Fruit fly (Drosophila melanogaster) whole organism, embryonic: ENCODE results near the gene CG31650.

Source experiments
- Ada2b ChIP-seq: fragments of 200-800 bp; sonication (Bioruptor generic); IDR thresholded peaks from 2 replicates; pipeline ENCODE4 v1.3.6; 2022; ENCODE audit warnings: missing biosample characterization, missing genetic modification characterization
- B-H2 ChIP-seq: fragments of 200-800 bp; sonication (Bioruptor generic); optimal IDR thresholded peaks from 2 replicates; lab custom pipeline; 2018; ENCODE audit warnings: missing biosample characterization, mild to moderate bottlenecking, missing genetic modification characterization
- Bgb ChIP-seq: fragments of 200-800 bp; sonication (Bioruptor generic); IDR thresholded peaks from 2 replicates; pipeline ENCODE4 v1.3.6; 2022; ENCODE audit warnings: missing biosample characterization, missing genetic modification characterization; ENCODE audit not compliant: partially characterized antibody
- CG11504 ChIP-seq: fragments of 200-800 bp; sonication (Bioruptor generic); optimal IDR thresholded peaks from 3 replicates; lab custom pipeline; 2019; ENCODE audit warnings: missing biosample characterization, mild to moderate bottlenecking, missing genetic modification characterization, moderate library complexity
- CG11560 ChIP-seq: fragments of 200-800 bp; sonication (Bioruptor generic); IDR thresholded peaks from 3 replicates; pipeline ENCODE4 v1.3.6; 2022; ENCODE audit warnings: missing biosample characterization, missing genetic modification characterization
- CG11695 ChIP-seq: fragments of 200-800 bp; sonication (Bioruptor generic); IDR thresholded peaks from 3 replicates; pipeline ENCODE4 v1.3.6; 2022; ENCODE audit warnings: missing biosample characterization, missing genetic modification characterization
- CG11723 ChIP-seq: fragments of 200-800 bp; sonication (Bioruptor generic); optimal IDR thresholded peaks from 2 replicates; lab custom pipeline; 2017; ENCODE audit warnings: missing biosample characterization, mild to moderate bottlenecking, missing genetic modification characterization
- CG12155 ChIP-seq: fragments of 200-800 bp; sonication (Bioruptor generic); optimal IDR thresholded peaks from 3 replicates; lab custom pipeline; 2016; ENCODE audit warnings: missing biosample characterization, missing genetic modification characterization
- CG12299 ChIP-seq: fragments of 200-800 bp; sonication (Bioruptor generic); optimal IDR thresholded peaks from 2 replicates; lab custom pipeline; 2018; ENCODE audit warnings: missing biosample characterization, mild to moderate bottlenecking, missing genetic modification characterization
- CG13624 ChIP-seq: fragments of 200-800 bp; sonication (Bioruptor generic); optimal IDR thresholded peaks from 2 replicates; lab custom pipeline; 2016; ENCODE audit warnings: missing biosample characterization, missing genetic modification characterization
- CG14014 ChIP-seq: fragments of 200-800 bp; sonication (Bioruptor generic); IDR thresholded peaks from 2 replicates; pipeline ENCODE4 v1.3.6; 2022; ENCODE audit warnings: missing biosample characterization, missing genetic modification characterization
- CG14441 ChIP-seq: fragments of 200-800 bp; sonication (Bioruptor generic); IDR thresholded peaks from 2 replicates; pipeline ENCODE4 v1.3.6; 2022; ENCODE audit warnings: missing biosample characterization, missing genetic modification characterization
- CG14965 ChIP-seq: fragments of 200-800 bp; sonication (Bioruptor generic); optimal IDR thresholded peaks from 2 replicates; lab custom pipeline; 2016; ENCODE audit warnings: missing biosample characterization, missing genetic modification characterization, borderline replicate concordance
- CG15269 ChIP-seq: fragments of 200-800 bp; sonication (Bioruptor generic); optimal IDR thresholded peaks from 2 replicates; lab custom pipeline; 2018; ENCODE audit warnings: missing biosample characterization, mild to moderate bottlenecking, missing genetic modification characterization, moderate library complexity
- CG17612 ChIP-seq: fragments of 200-800 bp; sonication (Bioruptor generic); IDR thresholded peaks from 2 replicates; pipeline ENCODE4 v1.3.6; 2022; ENCODE audit warnings: missing biosample characterization, missing genetic modification characterization
- CG2120 ChIP-seq: fragments of 200-800 bp; sonication (Bioruptor generic); optimal IDR thresholded peaks from 3 replicates; lab custom pipeline; 2016; ENCODE audit warnings: missing biosample characterization, missing genetic modification characterization
- CG2712 ChIP-seq: fragments of 200-800 bp; optimal IDR thresholded peaks from 3 replicates; lab custom pipeline; 2019; ENCODE audit warnings: missing biosample characterization, mild to moderate bottlenecking, missing genetic modification characterization, moderate library complexity
- CG33557 ChIP-seq: fragments of 200-800 bp; sonication (Bioruptor generic); optimal IDR thresholded peaks from 2 replicates; lab custom pipeline; 2019; ENCODE audit warnings: missing biosample characterization, mild to moderate bottlenecking, missing genetic modification characterization, moderate library complexity
- CG3407 ChIP-seq: fragments of 200-800 bp; sonication (Bioruptor generic); optimal IDR thresholded peaks from 2 replicates; lab custom pipeline; 2018; ENCODE audit warnings: missing biosample characterization, mild to moderate bottlenecking, missing genetic modification characterization
- CG8089 ChIP-seq: fragments of 200-800 bp; sonication (Bioruptor generic); optimal IDR thresholded peaks from 3 replicates; lab custom pipeline; 2016; ENCODE audit warnings: missing biosample characterization, missing genetic modification characterization
- Deaf1 ChIP-seq: fragments of 200-800 bp; optimal IDR thresholded peaks from 3 replicates; lab custom pipeline; 2019; ENCODE audit warnings: missing biosample characterization, mild to moderate bottlenecking, missing genetic modification characterization, moderate library complexity
- Dip2 ChIP-seq: fragments of 200-800 bp; sonication (Bioruptor generic); IDR thresholded peaks from 2 replicates; pipeline ENCODE4 v1.3.6; 2022; ENCODE audit warnings: missing biosample characterization, missing genetic modification characterization
- E2f1 ChIP-seq: fragments of 200-800 bp; sonication (Bioruptor generic); IDR thresholded peaks from 2 replicates; pipeline ENCODE4 v1.3.6; 2022; ENCODE audit warnings: missing biosample characterization, missing genetic modification characterization
- HLHmδ ChIP-seq: fragments of 200-800 bp; sonication (Bioruptor generic); optimal IDR thresholded peaks from 2 replicates; lab custom pipeline; 2018; ENCODE audit warnings: missing biosample characterization, mild to moderate bottlenecking, missing genetic modification characterization, moderate library complexity
- Hmr ChIP-seq: fragments of 200-800 bp; sonication (Bioruptor generic); optimal IDR thresholded peaks from 3 replicates; lab custom pipeline; 2017; ENCODE audit warnings: mild to moderate bottlenecking, missing biosample characterization, missing genetic modification reagents, missing genetic modification characterization
- Hr78 ChIP-seq, 2 experiments: fragments of 200-800 bp in 1 of 2; fragments of >200 bp in 1 of 2; sonication (Bioruptor generic) in 1 of 2; optimal IDR thresholded peaks; 2 replicates each; lab custom pipeline; 2017 to 2019; ENCODE audit warnings: missing biosample characterization in 2 of 2, missing genetic modification characterization in 2 of 2, mild to moderate bottlenecking in 1 of 2, moderate library complexity in 1 of 2
- MTF-1 ChIP-seq: fragments of 200-800 bp; sonication (Bioruptor generic); optimal IDR thresholded peaks from 2 replicates; lab custom pipeline; 2018; ENCODE audit warnings: missing biosample characterization, mild to moderate bottlenecking, missing genetic modification characterization, borderline replicate concordance
- NC2β ChIP-seq: fragments of 200-800 bp; sonication (Bioruptor generic); optimal IDR thresholded peaks from 2 replicates; lab custom pipeline; 2016; ENCODE audit warnings: missing biosample characterization, missing genetic modification characterization
- NfI ChIP-seq: fragments of 200-800 bp; sonication (Bioruptor generic); optimal IDR thresholded peaks from 3 replicates; lab custom pipeline; 2018; ENCODE audit warnings: missing biosample characterization, mild to moderate bottlenecking, missing genetic modification characterization, moderate library complexity
- PHDP ChIP-seq: fragments of 200-800 bp; sonication (Bioruptor generic); optimal IDR thresholded peaks from 3 replicates; lab custom pipeline; 2018; ENCODE audit warnings: missing biosample characterization, mild to moderate bottlenecking, missing genetic modification characterization, moderate library complexity
- Ptx1 ChIP-seq: fragments of 200-800 bp; sonication (Bioruptor generic); IDR thresholded peaks from 2 replicates; pipeline ENCODE4 v1.3.6; 2022; ENCODE audit warnings: missing biosample characterization, missing genetic modification characterization
- cas ChIP-seq: fragments of 200-800 bp; sonication (Bioruptor generic); IDR thresholded peaks from 2 replicates; pipeline ENCODE4 v1.3.6; 2022; ENCODE audit warnings: missing biosample characterization, missing genetic modification characterization
- caup ChIP-seq: fragments of 200-800 bp; sonication (Bioruptor generic); optimal IDR thresholded peaks from 3 replicates; lab custom pipeline; 2017; ENCODE audit warnings: missing biosample characterization, mild to moderate bottlenecking, missing genetic modification characterization, moderate library complexity; ENCODE audit not compliant: severe bottlenecking
- chif ChIP-seq, 2 experiments: fragments of 200-800 bp; sonication (Bioruptor generic); optimal IDR thresholded peaks; 3 replicates each; lab custom pipeline; 2016; ENCODE audit warnings: missing biosample characterization in 2 of 2, missing genetic modification characterization in 2 of 2
- dan ChIP-seq: fragments of 200-800 bp; sonication (Bioruptor generic); IDR thresholded peaks from 2 replicates; pipeline ENCODE4 v1.3.6; 2022; ENCODE audit warnings: missing biosample characterization, missing genetic modification characterization
- danr ChIP-seq: fragments of 200-800 bp; sonication (Bioruptor generic); IDR thresholded peaks from 2 replicates; pipeline ENCODE4 v1.3.6; 2022; ENCODE audit warnings: missing biosample characterization, missing genetic modification characterization
- gcm ChIP-seq: fragments of 200-800 bp; sonication (Bioruptor generic); optimal IDR thresholded peaks from 2 replicates; lab custom pipeline; 2019; ENCODE audit warnings: missing biosample characterization, mild to moderate bottlenecking, missing genetic modification characterization, moderate library complexity
- hbn ChIP-seq: fragments of 200-800 bp; sonication (Bioruptor generic); IDR thresholded peaks from 2 replicates; pipeline ENCODE4 v1.3.6; 2022; ENCODE audit warnings: missing biosample characterization, missing genetic modification characterization; ENCODE audit not compliant: partially characterized antibody
- kay ChIP-seq: fragments of 200-800 bp; sonication (Bioruptor generic); optimal IDR thresholded peaks from 2 replicates; lab custom pipeline; 2016; ENCODE audit warnings: missing biosample characterization, missing genetic modification characterization
- lilli ChIP-seq: fragments of 200-800 bp; sonication (Bioruptor generic); optimal IDR thresholded peaks from 3 replicates; lab custom pipeline; 2016; ENCODE audit warnings: missing biosample characterization, missing genetic modification characterization
- lov ChIP-seq, 2 experiments: fragments of 200-800 bp in 1 of 2; fragments of >200 bp in 1 of 2; sonication (Bioruptor generic) in 1 of 2; IDR thresholded peaks in 1 of 2; optimal IDR thresholded peaks in 1 of 2; 2 replicates in 1 of 2; 3 replicates in 1 of 2; pipeline versions ENCODE4 v1.3.6 to Lab custom; 2017 to 2022; ENCODE audit warnings: missing biosample characterization in 1 of 2, missing genetic modification characterization in 1 of 2
- odd ChIP-seq: fragments of 200-800 bp; sonication (Bioruptor generic); optimal IDR thresholded peaks from 2 replicates; lab custom pipeline; 2017; ENCODE audit warnings: missing biosample characterization, mild to moderate bottlenecking, missing genetic modification characterization
- pho ChIP-seq: fragments of 200-800 bp; sonication (Bioruptor generic); optimal IDR thresholded peaks from 2 replicates; lab custom pipeline; 2016; ENCODE audit warnings: missing biosample characterization, missing genetic modification characterization
- phol ChIP-seq: fragments of 200-800 bp; sonication (Bioruptor generic); optimal IDR thresholded peaks from 3 replicates; lab custom pipeline; 2018; ENCODE audit warnings: missing biosample characterization, mild to moderate bottlenecking, missing genetic modification characterization, moderate library complexity
- run ChIP-seq: fragments of 200-800 bp; sonication (Bioruptor generic); optimal IDR thresholded peaks from 3 replicates; lab custom pipeline; 2018; ENCODE audit warnings: missing biosample characterization, mild to moderate bottlenecking, missing genetic modification characterization
- shn ChIP-seq: fragments of 200-800 bp; sonication (Bioruptor generic); optimal IDR thresholded peaks from 3 replicates; lab custom pipeline; 2016; ENCODE audit warnings: missing biosample characterization, missing genetic modification characterization
- slp2 ChIP-seq: fragments of 200-800 bp; sonication (Bioruptor generic); optimal IDR thresholded peaks from 2 replicates; lab custom pipeline; 2016; ENCODE audit warnings: missing biosample characterization, missing genetic modification characterization
- ssp ChIP-seq: fragments of 200-800 bp; sonication (Bioruptor generic); IDR thresholded peaks from 2 replicates; pipeline ENCODE4 v1.3.6; 2022; ENCODE audit warnings: missing biosample characterization, missing genetic modification characterization
- unc-4 ChIP-seq: fragments of 200-800 bp; sonication (Bioruptor generic); IDR thresholded peaks from 2 replicates; pipeline ENCODE4 v1.3.6; 2022; ENCODE audit warnings: missing biosample characterization, missing genetic modification characterization; ENCODE audit not compliant: partially characterized antibody

Gene CG31650

dm6 chr2L:5060952-5061478, 16.5 kb upstream of the CG31650 start (continued):
- TF ChIP-seq CG11695: peak; percentile 84
- no peak for TF ChIP-seq CG8089 (GFP tag; lab: Kevin White, UChicago)
- TF ChIP-seq MTF-1: peak; percentile 21
- TF ChIP-seq danr (GFP tag; lab: Robert Waterston, UW): peak; percentile 49; the same call in 1 of the 2 replicates
- TF ChIP-seq hbn (GFP tag; lab: Robert Waterston, UW): no peak
- TF ChIP-seq lov (optimal IDR thresholded peaks at IDR 0.05; lab: Kevin White, UChicago): no peak
- TF ChIP-seq lov (GFP tag; IDR thresholded peaks at IDR 0.05; lab: Robert Waterston, UW): 0 out of 3 replicates have a peak, but pooled peaks have one; percentile 20
- TF ChIP-seq Dip2 (GFP tag; lab: Robert Waterston, UW): no peak
- peak; percentile 42; the same call in 1 of the 2 replicates for TF ChIP-seq CG14441 (GFP tag; lab: Robert Waterston, UW)
- TF ChIP-seq caup: peak; percentile 88
- TF ChIP-seq Ptx1 (GFP tag; lab: Robert Waterston, UW): peak; percentile 73
- peak; percentile 47 for TF ChIP-seq CG3407 (GFP tag; lab: Kevin White, UChicago)
- TF ChIP-seq CG33557 (GFP tag; lab: Kevin White, UChicago): no peak
- peak; percentile 66 for TF ChIP-seq Ada2b
- peak; percentile 58 for TF ChIP-seq CG13624 (GFP tag; lab: Kevin White, UChicago)
- peak; percentile 35; the same call in 1 of the 3 replicates for TF ChIP-seq CG11560 (tag; lab: Robert Waterston, UW)
- TF ChIP-seq pho: peak; percentile 20
- peak; percentile 63 for TF ChIP-seq CG15269
- peak; percentile 74 for TF ChIP-seq kay
- TF ChIP-seq shn (GFP tag; lab: Kevin White, UChicago): peak; percentile 5
- TF ChIP-seq slp2 (GFP tag; lab: Kevin White, UChicago): peak; percentile 32
- peak; percentile 23 for TF ChIP-seq phol
- no peak for TF ChIP-seq dan
- peak; percentile 42 for TF ChIP-seq CG12155 (GFP tag; lab: Kevin White, UChicago)
- peak; percentile 36; the same call in 1 of the 2 replicates for TF ChIP-seq ssp (GFP tag; lab: Robert Waterston, UW)
- peak; percentile 72 for TF ChIP-seq odd (GFP tag; lab: Kevin White, UChicago)
- peak; percentile 73 for TF ChIP-seq PHDP
- peak; percentile 46 for TF ChIP-seq B-H2
- peak; percentile 22 to 71 for TF ChIP-seq chif (GFP tag; optimal IDR thresholded peaks at IDR 0.05; lab: Kevin White, UChicago)
- peak; percentile 28 for TF ChIP-seq NC2β (GFP tag; lab: Kevin White, UChicago)
- peak; percentile 87 for TF ChIP-seq CG14014
- no peak for TF ChIP-seq CG11723 (GFP tag; lab: Kevin White, UChicago)
- TF ChIP-seq CG17612 (GFP tag; lab: Robert Waterston, UW): no peak
- TF ChIP-seq HLHmδ (GFP tag; lab: Kevin White, UChicago): no peak
- peak; percentile 88 for TF ChIP-seq CG2120 (GFP tag; lab: Kevin White, UChicago)
- peak; percentile 71 for TF ChIP-seq CG11504 (tag; lab: Kevin White, UChicago)
- peak; percentile 57 for TF ChIP-seq CG2712 (tag; lab: Kevin White, UChicago)
- TF ChIP-seq gcm (GFP tag; lab: Kevin White, UChicago): peak; percentile 34
- TF ChIP-seq CG12299 (tag; lab: Kevin White, UChicago): peak; percentile 49
- TF ChIP-seq CG14965 (GFP tag; lab: Kevin White, UChicago): no peak
- TF ChIP-seq E2f1 (GFP tag; lab: Robert Waterston, UW): peak; percentile 45; the same call in 1 of the 2 replicates
- TF ChIP-seq lilli (GFP tag; lab: Kevin White, UChicago): peak; percentile 88
- peak; percentile 91 for TF ChIP-seq Hmr (GFP tag; lab: Kevin White, UChicago)
- peak; percentile 36 for TF ChIP-seq run (tag; lab: Kevin White, UChicago)
- no peak for TF ChIP-seq Hr78 (GFP tag; optimal IDR thresholded peaks at IDR 0.05; lab: Kevin White, UChicago)
- TF ChIP-seq unc-4 (GFP tag; lab: Robert Waterston, UW): no peak
- TF ChIP-seq Deaf1: peak; percentile 13
- no peak for TF ChIP-seq cas (GFP tag; lab: Robert Waterston, UW)
- peak; percentile 40 for TF ChIP-seq NfI (GFP tag; lab: Kevin White, UChicago)
- TF ChIP-seq Bgb (GFP tag; lab: Robert Waterston, UW): no peak
